Worm (Caenorhabditis elegans): ENCODE results near the gene ZK809.5.

The ZK809.5 gene

ce11 chrIV:11656144-11656780, at the start of gene ZK809.5:
ZK809.5 (plus strand) TSS chrIV:11656730.
- no peak for TF ChIP-seq unc-130 (GFP tag; optimal IDR thresholded peaks at IDR 0.05)
- TF ChIP-seq nhr-237 (tag; optimal IDR thresholded peaks at IDR 0.05): no peak
- peak; percentile 46 for TF ChIP-seq aha-1 (tag)
- no peak for TF ChIP-seq nhr-6 (tag; optimal IDR thresholded peaks at IDR 0.05)
- no peak for TF ChIP-seq F37D6.2 (tag; optimal IDR thresholded peaks at IDR 0.05)
- peak; percentile 54 for TF ChIP-seq mes-2 (tag; optimal IDR thresholded peaks at IDR 0.05; ENCODE audit: poor library complexity, severe bottlenecking)
- TF ChIP-seq lsy-2 (tag; optimal IDR thresholded peaks at IDR 0.05): peak in 1 of 2 experiments; percentile 20
- TF ChIP-seq zfp-3 (GFP tag; conservative IDR thresholded peaks at IDR 0.05): no peak
- no peak for TF ChIP-seq F10B5.3 (tag; optimal IDR thresholded peaks at IDR 0.05)

ce11 chrIV:11616543-11616942, 40.0 kb upstream of the ZK809.5 start:
- TF ChIP-seq set-16 (GFP tag; IDR thresholded peaks at IDR 0.05) (peak; percentile 97), egl-43 (GFP tag; IDR thresholded peaks at IDR 0.05) (peak; percentile 63; the same call in 1 of the 2 replicates), mxl-2 (GFP tag; conservative IDR thresholded peaks at IDR 0.05) (peak; percentile 60; the same call in 1 of the 2 replicates)

- TF ChIP-seq lin-1 (GFP tag; IDR thresholded peaks at IDR 0.05): no peak
- no peak for TF ChIP-seq nhr-10 (tag; optimal IDR thresholded peaks at IDR 0.05)
- TF ChIP-seq mxl-2 (GFP tag; conservative IDR thresholded peaks at IDR 0.05): no peak
- no peak for TF ChIP-seq nhr-76 (tag; optimal IDR thresholded peaks at IDR 0.05)
- TF ChIP-seq mes-2 (tag; optimal IDR thresholded peaks at IDR 0.05; ENCODE audit: poor library complexity, severe bottlenecking): no peak
- no peak for TF ChIP-seq T20F7.1 (GFP tag; optimal IDR thresholded peaks at IDR 0.05)
- TF ChIP-seq lin-29 (GFP tag; IDR thresholded peaks at IDR 0.05): no peak
- no peak for TF ChIP-seq nhr-48 (tag; optimal IDR thresholded peaks at IDR 0.05)
- TF ChIP-seq nhr-102 (tag; optimal IDR thresholded peaks at IDR 0.05): no peak
Measured at ce11 chrIV:11620909-11621308, 35.6 kb upstream of the ZK809.5 start, which contains the start of gene dsl-5. dsl-5 (minus strand) TSS chrIV:11621009.

- TF ChIP-seq daf-8 (GFP tag; IDR thresholded peaks at IDR 0.05) (no peak), dve-1 (tag; optimal IDR thresholded peaks at IDR 0.05; ENCODE audit: insufficient read depth) (peak; percentile 2), Y75B8A.6 (GFP tag; IDR thresholded peaks at IDR 0.05) (no peak), R02D3.7 (tag; optimal IDR thresholded peaks at IDR 0.05) (no peak), lin-38 (GFP tag; IDR thresholded peaks at IDR 0.05) (no peak), daf-16 (GFP tag; optimal IDR thresholded peaks at IDR 0.05) (no peak), daf-16 (tag; optimal IDR thresholded peaks at IDR 0.05) (peak; percentile 61), saeg-2 (GFP tag; IDR thresholded peaks at IDR 0.05) (no peak), unc-130 (GFP tag; optimal IDR thresholded peaks at IDR 0.05) (no peak), ZK337.2 (GFP tag; IDR thresholded peaks at IDR 0.05) (no peak), ZK546.5 (tag; optimal IDR thresholded peaks at IDR 0.05) (no peak), hlh-30 (tag; optimal IDR thresholded peaks at IDR 0.05; ENCODE audit: insufficient read depth) (no peak), lsy-2 (tag; optimal IDR thresholded peaks at IDR 0.05) (no peak), F10B5.3 (tag; optimal IDR thresholded peaks at IDR 0.05) (no peak), Y105C5A.15 (GFP tag; IDR thresholded peaks at IDR 0.05) (no peak), F44E2.7 (GFP tag; IDR thresholded peaks at IDR 0.05) (no peak), zag-1 (tag; optimal IDR thresholded peaks at IDR 0.05) (no peak), nhr-11 (tag; optimal IDR thresholded peaks at IDR 0.05) (no peak), ztf-11 (tag; optimal IDR thresholded peaks at IDR 0.05) (no peak), aha-1 (tag) (no peak), unc-39 (tag; optimal IDR thresholded peaks at IDR 0.05) (no peak), rbr-2 (tag; optimal IDR thresholded peaks at IDR 0.05) (no peak), nhr-41 (GFP tag; IDR thresholded peaks at IDR 0.05) (no peak), Y5F2A.4 (GFP tag; optimal IDR thresholded peaks at IDR 0.05) (no peak), gei-8 (GFP tag; optimal IDR thresholded peaks at IDR 0.05) (no peak), tra-1 (GFP tag; IDR thresholded peaks at IDR 0.05) (no peak), dmd-8 (GFP tag; IDR thresholded peaks at IDR 0.05) (no peak), unc-62 (GFP tag; optimal IDR thresholded peaks at IDR 0.05 in 1 of 2) (peak in 1 of 2 experiments; percentile 62), unc-62 (tag; optimal IDR thresholded peaks at IDR 0.05) (no peak)
Measured at ce11 chrIV:11622336-11622735, 34.2 kb upstream of the ZK809.5 start.
